Worm (Caenorhabditis elegans) whole organism, young adult: ENCODE measurements around the gene pqn-74.

Experiments used
- B0336.3 ChIP-seq: fragments of 200-800 bp; sonication (Bioruptor generic); IDR thresholded peaks from 2 replicates; pipeline ENCODE4 v1.3.6; 2022; ENCODE audit warnings: missing genetic modification characterization, missing compliant biosample characterization
- C06A6.2 ChIP-seq: fragments of 200-800 bp; sonication (Bioruptor generic); conservative IDR thresholded peaks from 2 replicates; pipeline ENCODE4 v1.3.6; 2022; ENCODE audit warnings: missing genetic modification characterization, missing compliant biosample characterization
- D2030.7 ChIP-seq: fragments of 200-800 bp; sonication (Bioruptor generic); IDR thresholded peaks from 2 replicates; pipeline ENCODE4 v1.3.6; 2022; ENCODE audit warnings: missing genetic modification reagents, missing genetic modification characterization, missing compliant biosample characterization
- F23B12.7 ChIP-seq: sonication (generic microtip); optimal IDR thresholded peaks from 2 replicates; lab custom pipeline; 2017; ENCODE audit warnings: missing genetic modification characterization, mild to moderate bottlenecking, missing compliant biosample characterization, antibody characterized with exemption, moderate library complexity; ENCODE audit not compliant: insufficient read depth
- F52B5.7 ChIP-seq: sonication (generic microtip); optimal IDR thresholded peaks from 2 replicates; lab custom pipeline; 2016; ENCODE audit warnings: mild to moderate bottlenecking, missing genetic modification characterization, missing compliant biosample characterization
- F57C9.4 ChIP-seq: sonication (generic microtip); optimal IDR thresholded peaks from 2 replicates; lab custom pipeline; 2017; ENCODE audit warnings: mild to moderate bottlenecking, missing genetic modification characterization, missing compliant biosample characterization
- K12H6.12 ChIP-seq: fragments of 200-800 bp; sonication (Bioruptor generic); optimal IDR thresholded peaks from 2 replicates; lab custom pipeline; 2018; ENCODE audit warnings: mild to moderate bottlenecking, missing genetic modification characterization, missing compliant biosample characterization
- T07F8.4 ChIP-seq: sonication (generic microtip); optimal IDR thresholded peaks from 2 replicates; lab custom pipeline; 2016; ENCODE audit warnings: mild to moderate bottlenecking, missing genetic modification characterization, moderate library complexity, missing compliant biosample characterization
- Y53G8AR.9 ChIP-seq: fragments of 200-800 bp; sonication (Bioruptor generic); conservative IDR thresholded peaks from 2 replicates; pipeline ENCODE4 v1.3.6; 2022; ENCODE audit warnings: missing genetic modification reagents, missing genetic modification characterization, missing compliant biosample characterization
- Y67H2A.10 ChIP-seq: fragments of 200-800 bp; sonication (Bioruptor generic); conservative IDR thresholded peaks from 2 replicates; pipeline ENCODE4 v1.3.6; 2022; ENCODE audit warnings: missing genetic modification reagents, missing genetic modification characterization, missing compliant biosample characterization
- Y79H2A.3 ChIP-seq: fragments of 200-800 bp; sonication (Bioruptor generic); conservative IDR thresholded peaks from 2 replicates; pipeline ENCODE4 v1.3.6; 2022; ENCODE audit warnings: missing genetic modification reagents, missing genetic modification characterization, missing compliant biosample characterization
- ZK185.1 ChIP-seq: sonication (generic microtip); optimal IDR thresholded peaks from 2 replicates; lab custom pipeline; 2016; ENCODE audit warnings: mild to moderate bottlenecking, missing genetic modification characterization, missing compliant biosample characterization; ENCODE audit not compliant: poor library complexity, severe bottlenecking
- atf-7 ChIP-seq: sonication (generic microtip); optimal IDR thresholded peaks from 2 replicates; lab custom pipeline; 2017; ENCODE audit warnings: mild to moderate bottlenecking, missing genetic modification characterization, missing compliant biosample characterization
- attf-5 ChIP-seq: fragments of 200-800 bp; sonication (Bioruptor generic); optimal IDR thresholded peaks from 2 replicates; lab custom pipeline; 2018; ENCODE audit warnings: mild to moderate bottlenecking, missing genetic modification characterization, missing compliant biosample characterization
- cebp-1 ChIP-seq, 2 experiments: fragments of 200-800 bp in 1 of 2; sonication (Bioruptor generic) in 1 of 2; sonication (generic microtip) in 1 of 2; IDR thresholded peaks in 1 of 2; optimal IDR thresholded peaks in 1 of 2; 2 replicates each; pipeline versions ENCODE4 v1.3.6 to Lab custom; 2017 to 2022; ENCODE audit warnings: missing compliant biosample characterization in 2 of 2, missing genetic modification characterization in 2 of 2, mild to moderate bottlenecking in 1 of 2, missing genetic modification reagents in 1 of 2, moderate library complexity in 1 of 2
- cebp-2 ChIP-seq: fragments of 200-800 bp; sonication (Bioruptor generic); IDR thresholded peaks from 2 replicates; pipeline ENCODE4 v1.3.6; 2022; ENCODE audit warnings: missing genetic modification characterization, missing compliant biosample characterization
- ceh-100 ChIP-seq: fragments of 200-800 bp; sonication (Bioruptor generic); IDR thresholded peaks from 2 replicates; pipeline ENCODE4 v1.3.6; 2022; ENCODE audit warnings: missing genetic modification reagents, missing genetic modification characterization, missing compliant biosample characterization
- die-1 ChIP-seq: sonication (generic microtip); optimal IDR thresholded peaks from 2 replicates; lab custom pipeline; 2016; ENCODE audit warnings: missing genotype, mild to moderate bottlenecking, missing genetic modification characterization, missing compliant biosample characterization
- dox-1 ChIP-seq: fragments of 200-800 bp; sonication (Bioruptor generic); IDR thresholded peaks from 2 replicates; pipeline ENCODE4 v1.3.6; 2022; ENCODE audit warnings: missing genetic modification reagents, missing genetic modification characterization, missing compliant biosample characterization
- dpff-1 ChIP-seq: sonication (generic microtip); optimal IDR thresholded peaks from 2 replicates; lab custom pipeline; 2017; ENCODE audit warnings: mild to moderate bottlenecking, missing genetic modification characterization, missing compliant biosample characterization
- dpl-1 ChIP-seq: fragments of 150-350 bp; optimal IDR thresholded peaks from 2 replicates; lab custom pipeline; 2014; ENCODE audit warnings: missing biosample characterization, missing genetic modification reagents, missing genetic modification characterization
- egl-18 ChIP-seq: fragments of 200-800 bp; sonication (Bioruptor generic); IDR thresholded peaks from 2 replicates; pipeline ENCODE4 v1.3.6; 2022; ENCODE audit warnings: missing genetic modification reagents, missing genetic modification characterization, missing compliant biosample characterization
- gei-17 ChIP-seq: fragments of 200-800 bp; sonication (Bioruptor generic); optimal IDR thresholded peaks from 2 replicates; lab custom pipeline; 2018; ENCODE audit warnings: mild to moderate bottlenecking, missing genetic modification characterization, missing compliant biosample characterization
- let-607 ChIP-seq, 2 experiments: fragments of 200-800 bp in 1 of 2; sonication (Bioruptor generic) in 1 of 2; sonication (generic microtip) in 1 of 2; optimal IDR thresholded peaks; 2 replicates each; lab custom pipeline; 2016 to 2018; ENCODE audit warnings: mild to moderate bottlenecking in 2 of 2, missing compliant biosample characterization in 2 of 2, missing genetic modification characterization in 2 of 2, moderate library complexity in 2 of 2, missing genotype in 1 of 2
- lin-26 ChIP-seq: fragments of 200-800 bp; sonication (Bioruptor generic); IDR thresholded peaks from 2 replicates; pipeline ENCODE4 v1.3.6; 2022; ENCODE audit warnings: missing genetic modification reagents, missing genetic modification characterization, missing compliant biosample characterization
- lsl-1 ChIP-seq: fragments of 200-800 bp; sonication (Bioruptor generic); optimal IDR thresholded peaks from 2 replicates; lab custom pipeline; 2018; ENCODE audit warnings: mild to moderate bottlenecking, missing genetic modification characterization, moderate library complexity, missing compliant biosample characterization
- madf-8 ChIP-seq: fragments of 200-800 bp; sonication (Bioruptor generic); conservative IDR thresholded peaks from 2 replicates; pipeline ENCODE4 v1.3.6; 2022; ENCODE audit warnings: missing genetic modification reagents, missing genetic modification characterization, missing compliant biosample characterization
- mcd-1 ChIP-seq: fragments of 200-800 bp; sonication (Bioruptor generic); IDR thresholded peaks from 2 replicates; pipeline ENCODE4 v1.3.6; 2022; ENCODE audit warnings: missing genetic modification reagents, missing genetic modification characterization, missing compliant biosample characterization
- nfya-1 ChIP-seq: sonication (generic microtip); optimal IDR thresholded peaks from 2 replicates; lab custom pipeline; 2017; ENCODE audit warnings: antibody characterized with exemption, missing compliant biosample characterization, missing genetic modification characterization, borderline replicate concordance; ENCODE audit not compliant: insufficient read depth
- nfyb-1 ChIP-seq: fragments of 200-800 bp; sonication (Bioruptor generic); IDR thresholded peaks from 2 replicates; pipeline ENCODE4 v1.3.6; 2022; ENCODE audit warnings: missing genetic modification reagents, missing genetic modification characterization, missing compliant biosample characterization
- nhr-120 ChIP-seq: fragments of 200-800 bp; sonication (Bioruptor generic); IDR thresholded peaks from 2 replicates; pipeline ENCODE4 v1.3.6; 2022; ENCODE audit warnings: missing genetic modification characterization, missing compliant biosample characterization
- rcor-1 ChIP-seq: fragments of 200-800 bp; sonication (Bioruptor generic); IDR thresholded peaks from 2 replicates; pipeline ENCODE4 v1.3.6; 2022; ENCODE audit warnings: missing genetic modification reagents, missing genetic modification characterization, missing compliant biosample characterization
- repo-1 ChIP-seq: sonication (generic microtip); optimal IDR thresholded peaks from 2 replicates; lab custom pipeline; 2017; ENCODE audit warnings: mild to moderate bottlenecking, missing genetic modification characterization, missing compliant biosample characterization
- snpc-4 ChIP-seq, 5 experiments: fragments of 150-350 bp in 1 of 5; sonication (generic microtip) in 4 of 5; optimal IDR thresholded peaks; 2 replicates each; lab custom pipeline; 2014 to 2018; ENCODE audit warnings: missing genetic modification characterization in 5 of 5, missing biosample characterization in 3 of 5, antibody characterized with exemption in 2 of 5, mild to moderate bottlenecking in 2 of 5, missing compliant biosample characterization in 2 of 5, missing genotype in 2 of 5, moderate library complexity in 2 of 5, missing genetic modification reagents in 1 of 5
- somi-1 ChIP-seq: fragments of 200-800 bp; sonication (Bioruptor generic); optimal IDR thresholded peaks from 2 replicates; lab custom pipeline; 2018; ENCODE audit warnings: mild to moderate bottlenecking, missing genetic modification characterization, missing compliant biosample characterization
- sptf-2 ChIP-seq: fragments of 200-800 bp; sonication (Bioruptor generic); optimal IDR thresholded peaks from 2 replicates; lab custom pipeline; 2018; ENCODE audit warnings: mild to moderate bottlenecking, missing genetic modification characterization, missing compliant biosample characterization
- unc-130 ChIP-seq: sonication (generic microtip); optimal IDR thresholded peaks from 2 replicates; lab custom pipeline; 2016; ENCODE audit warnings: missing genetic modification reagents, missing genetic modification characterization, missing compliant biosample characterization
- ztf-25 ChIP-seq: fragments of 200-800 bp; sonication (Bioruptor generic); IDR thresholded peaks from 2 replicates; pipeline ENCODE4 v1.3.6; 2022; ENCODE audit warnings: missing genetic modification reagents, missing genetic modification characterization, missing compliant biosample characterization
- ztf-26 ChIP-seq: sonication (generic microtip); optimal IDR thresholded peaks from 2 replicates; lab custom pipeline; 2017; ENCODE audit warnings: missing genetic modification characterization, missing compliant biosample characterization
- ztf-6 ChIP-seq: fragments of 200-800 bp; sonication (Bioruptor generic); IDR thresholded peaks from 2 replicates; pipeline ENCODE4 v1.3.6; 2022; ENCODE audit warnings: missing genetic modification reagents, missing genetic modification characterization, missing compliant biosample characterization

Gene pqn-74

DNA sequence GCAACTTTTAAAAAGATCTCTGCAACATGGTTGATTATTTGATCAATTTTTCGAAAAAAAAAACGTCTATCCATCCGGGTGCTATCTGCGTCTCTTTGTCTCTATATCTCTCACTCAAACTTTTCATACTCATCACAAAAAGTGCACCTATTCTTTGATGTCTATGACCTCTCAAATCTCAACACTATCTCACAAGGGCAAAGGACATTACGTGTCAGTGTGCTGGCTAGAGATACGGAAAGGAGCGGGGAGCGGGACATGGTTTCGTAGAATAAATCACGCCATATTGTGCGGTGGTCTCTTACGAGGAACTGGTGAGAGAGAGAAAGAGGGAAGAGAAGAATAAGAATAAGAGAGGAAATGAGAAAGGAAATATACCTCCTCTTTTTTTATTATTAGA is 8.8 kb downstream of the pqn-74 start (continued):
- peak; percentile 54 for TF ChIP-seq C06A6.2 (GFP tag; lab: Robert Waterston, UW)
- TF ChIP-seq Y67H2A.10 (GFP tag; lab: Robert Waterston, UW) = no peak
- TF ChIP-seq ceh-100 (GFP tag; lab: Robert Waterston, UW) = no peak
- peak; percentile 41 for TF ChIP-seq somi-1 (GFP tag; lab: Kevin White, UChicago)
- peak; percentile 79 for TF ChIP-seq B0336.3 (GFP tag; lab: Robert Waterston, UW)
- no peak for TF ChIP-seq ztf-6 (GFP tag; lab: Robert Waterston, UW)
- no peak for TF ChIP-seq nhr-120
- TF ChIP-seq rcor-1 (GFP tag; lab: Robert Waterston, UW) = no peak
- no peak for TF ChIP-seq die-1
- peak; percentile 57; the same call in 1 of the 2 replicates for TF ChIP-seq mcd-1 (GFP tag; lab: Robert Waterston, UW)
- TF ChIP-seq Y53G8AR.9 (GFP tag; lab: Robert Waterston, UW) = peak; percentile 60; the same call in 1 of the 2 replicates
- no peak for TF ChIP-seq F23B12.7 (tag; lab: Kevin White, UChicago)
- TF ChIP-seq F52B5.7 (tag; lab: Kevin White, UChicago) = no peak
- TF ChIP-seq dpl-1 (GFP tag; lab: Kevin White, UChicago) = no peak
- TF ChIP-seq K12H6.12 (tag; lab: Kevin White, UChicago) = no peak
- TF ChIP-seq attf-5 (GFP tag; lab: Kevin White, UChicago) = peak; percentile 77
- TF ChIP-seq lin-26 (GFP tag; lab: Robert Waterston, UW) = peak; percentile 44; the same call in 1 of the 2 replicates
- TF ChIP-seq D2030.7 = no peak
- TF ChIP-seq repo-1 (tag; lab: Kevin White, UChicago) = no peak
- TF ChIP-seq F57C9.4 (tag; lab: Kevin White, UChicago) = no peak
- no peak for TF ChIP-seq T07F8.4 (tag; lab: Kevin White, UChicago)
- no peak for TF ChIP-seq nfya-1 (tag; lab: Kevin White, UChicago)
- no peak for TF ChIP-seq sptf-2
- no peak for TF ChIP-seq ztf-25 (GFP tag; lab: Robert Waterston, UW)
- no peak for TF ChIP-seq snpc-4 (GFP tag; optimal IDR thresholded peaks at IDR 0.05; lab: Kevin White, UChicago)
- TF ChIP-seq snpc-4 (tag; optimal IDR thresholded peaks at IDR 0.05; lab: Kevin White, UChicago) = peak in 3 of 4 experiments; percentile 31 to 51 (median 42)
- TF ChIP-seq let-607 (tag; optimal IDR thresholded peaks at IDR 0.05; lab: Kevin White, UChicago) = peak; percentile 28 to 68
- no peak for TF ChIP-seq unc-130 (GFP tag; lab: Kevin White, UChicago)

DNA sequence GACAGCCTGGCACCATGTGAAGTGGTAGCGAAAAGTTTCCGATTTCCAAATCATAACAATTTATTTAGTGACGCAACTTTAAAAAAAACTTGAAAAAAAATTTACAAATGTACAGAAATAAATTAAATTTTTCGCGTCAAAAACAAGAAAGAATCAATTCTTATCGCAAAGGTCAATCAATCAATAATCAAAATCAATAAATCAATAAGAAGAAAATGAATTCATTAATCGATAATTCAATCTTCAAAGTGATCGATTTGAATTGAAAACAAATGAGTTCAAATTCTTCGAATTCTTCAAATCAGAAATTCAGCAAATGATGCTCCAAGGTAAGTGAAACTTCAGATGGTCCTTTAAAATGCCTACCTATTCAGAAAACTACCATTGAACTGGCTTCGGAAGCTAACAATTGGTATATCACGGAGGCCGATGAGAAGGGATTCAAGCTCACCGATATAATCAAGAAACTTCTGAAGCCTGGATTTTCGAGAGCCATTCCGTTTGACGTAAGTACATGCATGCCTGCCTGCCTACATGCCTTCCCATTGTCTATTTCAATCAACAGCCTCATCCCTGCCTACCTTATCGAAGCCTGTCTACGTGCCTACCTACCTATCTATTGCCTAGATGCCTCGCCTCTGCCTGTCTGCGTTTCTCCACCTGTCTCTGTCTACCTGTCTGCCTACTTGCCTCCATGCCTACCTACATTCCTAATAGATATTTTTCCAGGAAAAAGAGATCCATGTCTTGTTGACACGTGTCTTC is 11.1 kb downstream of the pqn-74 start:
- TF ChIP-seq dpff-1 (tag; lab: Kevin White, UChicago) = no peak
- TF ChIP-seq cebp-2 (GFP tag; lab: Robert Waterston, UW) = peak; percentile 49; the same call in 1 of the 2 replicates
- no peak for TF ChIP-seq atf-7 (tag; lab: Kevin White, UChicago)
- no peak for TF ChIP-seq K12H6.12 (tag; lab: Kevin White, UChicago)
- TF ChIP-seq dox-1 = 0 out of 2 replicates have a peak, but pooled peaks have one; percentile 8
- TF ChIP-seq ztf-26 (tag; lab: Kevin White, UChicago) = no peak
- no peak for TF ChIP-seq cebp-1 (GFP tag; IDR thresholded peaks at IDR 0.05; lab: Robert Waterston, UW)
- TF ChIP-seq cebp-1 (tag; optimal IDR thresholded peaks at IDR 0.05; lab: Kevin White, UChicago) = no peak
- no peak for TF ChIP-seq F52B5.7 (tag; lab: Kevin White, UChicago)
- TF ChIP-seq T07F8.4 (tag; lab: Kevin White, UChicago) = no peak
- TF ChIP-seq nfyb-1 = no peak
- TF ChIP-seq Y79H2A.3 = no peak
- TF ChIP-seq gei-17 = no peak
- no peak for TF ChIP-seq ztf-6 (GFP tag; lab: Robert Waterston, UW)
- no peak for TF ChIP-seq ZK185.1
- TF ChIP-seq lsl-1 = no peak
- TF ChIP-seq egl-18 (GFP tag; lab: Robert Waterston, UW) = no peak
- TF ChIP-seq madf-8 (GFP tag; lab: Robert Waterston, UW) = no peak
